Fruit fly (Drosophila melanogaster) whole organism, embryonic: ENCODE measurements around the gene Lsd-1.

Experiments used
- Asciz ChIP-seq: fragments of 200-800 bp; sonication (Bioruptor generic); optimal IDR thresholded peaks from 2 replicates; lab custom pipeline; 2017; ENCODE audit warnings: missing biosample characterization, mild to moderate bottlenecking, missing genetic modification characterization, missing genetic modification reagents
- Bdp1 ChIP-seq: fragments of 200-800 bp; sonication (Bioruptor generic); optimal IDR thresholded peaks from 3 replicates; lab custom pipeline; 2016; ENCODE audit warnings: missing biosample characterization, missing genetic modification characterization
- C15 ChIP-seq: fragments of 200-800 bp; sonication (Bioruptor generic); IDR thresholded peaks from 3 replicates; pipeline ENCODE4 v1.3.6; 2022; ENCODE audit warnings: missing biosample characterization, missing genetic modification characterization
- CG11695 ChIP-seq: fragments of 200-800 bp; sonication (Bioruptor generic); IDR thresholded peaks from 3 replicates; pipeline ENCODE4 v1.3.6; 2022; ENCODE audit warnings: missing biosample characterization, missing genetic modification characterization
- CG11723 ChIP-seq: fragments of 200-800 bp; sonication (Bioruptor generic); optimal IDR thresholded peaks from 2 replicates; lab custom pipeline; 2017; ENCODE audit warnings: missing biosample characterization, mild to moderate bottlenecking, missing genetic modification characterization
- CG12071 ChIP-seq: fragments of 200-800 bp; sonication (Bioruptor generic); optimal IDR thresholded peaks from 3 replicates; lab custom pipeline; 2018; ENCODE audit warnings: missing biosample characterization, mild to moderate bottlenecking, missing genetic modification characterization
- CG12391 ChIP-seq: fragments of 200-800 bp; sonication (Bioruptor generic); optimal IDR thresholded peaks from 3 replicates; lab custom pipeline; 2018; ENCODE audit warnings: missing biosample characterization, mild to moderate bottlenecking, missing genetic modification characterization, moderate library complexity
- CG12659 ChIP-seq: fragments of 200-800 bp; sonication (Bioruptor generic); optimal IDR thresholded peaks from 3 replicates; lab custom pipeline; 2017; ENCODE audit warnings: mild to moderate bottlenecking, missing biosample characterization, missing genetic modification reagents, missing genetic modification characterization
- CG12744 ChIP-seq: fragments of 200-800 bp; sonication (Bioruptor generic); optimal IDR thresholded peaks from 2 replicates; lab custom pipeline; 2016; ENCODE audit warnings: missing biosample characterization, missing genetic modification characterization
- CG15011 ChIP-seq: fragments of 200-800 bp; sonication (Bioruptor generic); optimal IDR thresholded peaks from 3 replicates; lab custom pipeline; 2018; ENCODE audit warnings: missing biosample characterization, mild to moderate bottlenecking, missing genetic modification characterization
- CG17186 ChIP-seq: fragments of 200-800 bp; sonication (Bioruptor generic); optimal IDR thresholded peaks from 3 replicates; lab custom pipeline; 2017; ENCODE audit warnings: missing biosample characterization, missing genetic modification reagents, missing genetic modification characterization
- CG17328 ChIP-seq: fragments of 200-800 bp; sonication (Bioruptor generic); IDR thresholded peaks from 2 replicates; pipeline ENCODE4 v1.3.6; 2022; ENCODE audit warnings: missing biosample characterization, missing genetic modification characterization
- CG18619 ChIP-seq: fragments of 200-800 bp; sonication (Bioruptor generic); optimal IDR thresholded peaks from 3 replicates; lab custom pipeline; 2017; ENCODE audit warnings: missing biosample characterization, mild to moderate bottlenecking, missing genetic modification characterization
- CG3163 ChIP-seq: fragments of 200-800 bp; sonication (Bioruptor generic); optimal IDR thresholded peaks from 3 replicates; lab custom pipeline; 2016; ENCODE audit warnings: missing biosample characterization, missing genetic modification characterization
- CG4730 ChIP-seq: fragments of 200-800 bp; sonication (Bioruptor generic); IDR thresholded peaks from 2 replicates; pipeline ENCODE4 v1.3.6; 2022; ENCODE audit warnings: missing biosample characterization, missing genetic modification characterization
- CG6272 ChIP-seq: fragments of 200-800 bp; sonication (Bioruptor generic); IDR thresholded peaks from 2 replicates; pipeline ENCODE4 v1.3.6; 2022; ENCODE audit warnings: missing biosample characterization, missing genetic modification characterization
- CG6765 ChIP-seq: fragments of 200-800 bp; sonication (Bioruptor generic); optimal IDR thresholded peaks from 3 replicates; lab custom pipeline; 2017; ENCODE audit warnings: missing biosample characterization, mild to moderate bottlenecking, missing genetic modification characterization
- CG6854 ChIP-seq: fragments of 200-800 bp; sonication (Bioruptor generic); optimal IDR thresholded peaks from 3 replicates; lab custom pipeline; 2017; ENCODE audit warnings: missing biosample characterization, mild to moderate bottlenecking, missing genetic modification characterization
- CG7271 ChIP-seq: fragments of 200-800 bp; sonication (Bioruptor generic); optimal IDR thresholded peaks from 2 replicates; lab custom pipeline; 2018; ENCODE audit warnings: missing biosample characterization, mild to moderate bottlenecking, missing genetic modification characterization, moderate library complexity
- CG7372 ChIP-seq: fragments of 200-800 bp; sonication (Bioruptor generic); IDR thresholded peaks from 2 replicates; pipeline ENCODE4 v1.3.6; 2022; ENCODE audit warnings: missing biosample characterization, missing genetic modification characterization
- CG7987 ChIP-seq: fragments of 200-800 bp; sonication (Bioruptor generic); optimal IDR thresholded peaks from 2 replicates; lab custom pipeline; 2018; ENCODE audit warnings: missing biosample characterization, mild to moderate bottlenecking, missing genetic modification characterization, moderate library complexity
- CG9609 ChIP-seq: fragments of 200-800 bp; sonication (Bioruptor generic); optimal IDR thresholded peaks from 3 replicates; lab custom pipeline; 2016; ENCODE audit warnings: missing biosample characterization, missing genetic modification characterization
- CG9817 ChIP-seq: fragments of 200-800 bp; sonication (Bioruptor generic); optimal IDR thresholded peaks from 2 replicates; lab custom pipeline; 2018; ENCODE audit warnings: missing biosample characterization, mild to moderate bottlenecking, missing genetic modification characterization, moderate library complexity
- Ets97D ChIP-seq: fragments of 200-800 bp; sonication (Bioruptor generic); optimal IDR thresholded peaks from 3 replicates; lab custom pipeline; 2016; ENCODE audit warnings: missing biosample characterization, missing genetic modification characterization
- HHEX ChIP-seq: fragments of 200-800 bp; sonication (Bioruptor generic); optimal IDR thresholded peaks from 3 replicates; lab custom pipeline; 2017; ENCODE audit warnings: missing biosample characterization, mild to moderate bottlenecking, missing genetic modification characterization, missing genetic modification reagents
- HLH3B ChIP-seq: fragments of 200-800 bp; sonication (Bioruptor generic); IDR thresholded peaks from 2 replicates; pipeline ENCODE4 v1.3.6; 2022; ENCODE audit warnings: missing biosample characterization, missing genetic modification characterization
- HLHmδ ChIP-seq: fragments of 200-800 bp; sonication (Bioruptor generic); optimal IDR thresholded peaks from 2 replicates; lab custom pipeline; 2018; ENCODE audit warnings: missing biosample characterization, mild to moderate bottlenecking, missing genetic modification characterization, moderate library complexity
- Hey ChIP-seq: fragments of 200-800 bp; sonication (Bioruptor generic); optimal IDR thresholded peaks from 3 replicates; lab custom pipeline; 2018; ENCODE audit warnings: missing biosample characterization, mild to moderate bottlenecking, missing genetic modification characterization
- Kr ChIP-seq: fragments of 200-800 bp; sonication (Bioruptor generic); optimal IDR thresholded peaks from 2 replicates; lab custom pipeline; 2017; ENCODE audit warnings: missing biosample characterization, mild to moderate bottlenecking, missing genetic modification characterization
- MESR4 ChIP-seq: fragments of 200-800 bp; sonication (Bioruptor generic); optimal IDR thresholded peaks from 2 replicates; lab custom pipeline; 2018; ENCODE audit warnings: missing biosample characterization, mild to moderate bottlenecking, missing genetic modification characterization, moderate library complexity
- Med ChIP-seq: fragments of 200-800 bp; sonication (Bioruptor generic); peaks from one replicate; lab custom pipeline; 2016; ENCODE audit warnings: missing biosample characterization, missing genetic modification characterization, mild to moderate bottlenecking, inconsistent platforms, moderate library complexity
- Spps ChIP-seq: fragments of 200-800 bp; sonication (Bioruptor generic); optimal IDR thresholded peaks from 2 replicates; lab custom pipeline; 2018; ENCODE audit warnings: missing biosample characterization, mild to moderate bottlenecking, missing genetic modification characterization
- Ssrp ChIP-seq: fragments of 200-800 bp; sonication (Bioruptor generic); optimal IDR thresholded peaks from 2 replicates; lab custom pipeline; 2018; ENCODE audit warnings: missing biosample characterization, mild to moderate bottlenecking, missing genetic modification characterization, moderate library complexity
- Xbp1 ChIP-seq: fragments of 200-800 bp; sonication (Bioruptor generic); optimal IDR thresholded peaks from 3 replicates; lab custom pipeline; 2016; ENCODE audit warnings: missing biosample characterization, mild to moderate bottlenecking, missing genetic modification characterization
- amos ChIP-seq: fragments of 200-800 bp; sonication (Bioruptor generic); IDR thresholded peaks from 2 replicates; pipeline ENCODE4 v1.3.6; 2022; ENCODE audit warnings: missing biosample characterization, missing genetic modification characterization; ENCODE audit not compliant: partially characterized antibody
- cato ChIP-seq: fragments of 200-800 bp; sonication (Bioruptor generic); optimal IDR thresholded peaks from 2 replicates; lab custom pipeline; 2016; ENCODE audit warnings: missing biosample characterization, missing genetic modification characterization, borderline replicate concordance
- caup ChIP-seq: fragments of 200-800 bp; sonication (Bioruptor generic); optimal IDR thresholded peaks from 3 replicates; lab custom pipeline; 2017; ENCODE audit warnings: missing biosample characterization, mild to moderate bottlenecking, missing genetic modification characterization, moderate library complexity; ENCODE audit not compliant: severe bottlenecking
- disco-r ChIP-seq: fragments of 200-800 bp; sonication (Bioruptor generic); optimal IDR thresholded peaks from 2 replicates; lab custom pipeline; 2016; ENCODE audit warnings: missing biosample characterization, missing genetic modification characterization
- dmrt11E ChIP-seq: fragments of 200-800 bp; sonication (Bioruptor generic); optimal IDR thresholded peaks from 3 replicates; lab custom pipeline; 2018; ENCODE audit warnings: missing biosample characterization, mild to moderate bottlenecking, missing genetic modification characterization, moderate library complexity
- dysf ChIP-seq: fragments of 200-800 bp; sonication (Bioruptor generic); IDR thresholded peaks from 3 replicates; pipeline ENCODE4 v1.3.6; 2022; ENCODE audit warnings: missing biosample characterization, missing genetic modification characterization
- fd102C ChIP-seq: fragments of 200-800 bp; sonication (Bioruptor generic); optimal IDR thresholded peaks from 2 replicates; lab custom pipeline; 2018; ENCODE audit warnings: missing biosample characterization, mild to moderate bottlenecking, missing genetic modification characterization, moderate library complexity
- kah ChIP-seq: fragments of 200-800 bp; sonication (Bioruptor generic); optimal IDR thresholded peaks from 2 replicates; lab custom pipeline; 2018; ENCODE audit warnings: missing biosample characterization, mild to moderate bottlenecking, missing genetic modification characterization
- nau ChIP-seq: fragments of 200-800 bp; sonication (Bioruptor generic); optimal IDR thresholded peaks from 3 replicates; lab custom pipeline; 2017; ENCODE audit warnings: missing biosample characterization, mild to moderate bottlenecking, missing genetic modification characterization, missing genetic modification reagents
- odd ChIP-seq: fragments of 200-800 bp; sonication (Bioruptor generic); optimal IDR thresholded peaks from 2 replicates; lab custom pipeline; 2017; ENCODE audit warnings: missing biosample characterization, mild to moderate bottlenecking, missing genetic modification characterization
- onecut ChIP-seq: fragments of 200-800 bp; sonication (Bioruptor generic); IDR thresholded peaks from 2 replicates; pipeline ENCODE4 v1.3.6; 2022; ENCODE audit warnings: missing biosample characterization, missing genetic modification characterization
- run ChIP-seq: fragments of 200-800 bp; sonication (Bioruptor generic); optimal IDR thresholded peaks from 3 replicates; lab custom pipeline; 2018; ENCODE audit warnings: missing biosample characterization, mild to moderate bottlenecking, missing genetic modification characterization
- seq ChIP-seq: fragments of 200-800 bp; sonication (Bioruptor generic); IDR thresholded peaks from 2 replicates; pipeline ENCODE4 v1.3.6; 2022; ENCODE audit warnings: missing biosample characterization, missing genetic modification characterization
- slbo ChIP-seq: fragments of 200-800 bp; sonication (Bioruptor generic); IDR thresholded peaks from 2 replicates; pipeline ENCODE4 v1.3.6; 2022; ENCODE audit warnings: missing biosample characterization, missing genetic modification characterization
- sug ChIP-seq: fragments of 200-800 bp; optimal IDR thresholded peaks from 2 replicates; lab custom pipeline; 2019; ENCODE audit warnings: missing biosample characterization, mild to moderate bottlenecking, missing genetic modification characterization, moderate library complexity
- zen ChIP-seq: fragments of 200-800 bp; sonication (Bioruptor generic); optimal IDR thresholded peaks from 3 replicates; lab custom pipeline; 2018; ENCODE audit warnings: missing biosample characterization, mild to moderate bottlenecking, missing genetic modification characterization, moderate library complexity

The Lsd-1 gene

dm6 chr3R:23803668-23804067 is 40.0 kb downstream of the Lsd-1 start, which contains the start of gene CG34355:
Gene CG34355 (plus strand): TSS chr3R:23803859.
- TF ChIP-seq Xbp1 (GFP tag; lab: Kevin White, UChicago) (peak; percentile 32), HHEX (GFP tag; lab: Kevin White, UChicago) (peak; percentile 46), kah (GFP tag; lab: Kevin White, UChicago) (peak; percentile 43), CG6854 (GFP tag; lab: Kevin White, UChicago) (peak; percentile 42), cato (GFP tag; lab: Kevin White, UChicago) (no peak), CG11723 (GFP tag; lab: Kevin White, UChicago) (no peak), sug (no peak), Bdp1 (GFP tag; lab: Kevin White, UChicago) (peak; percentile 7), HLH3B (GFP tag; lab: Robert Waterston, UW) (no peak), CG9609 (GFP tag; lab: Kevin White, UChicago) (peak; percentile 11), CG4730 (no peak), MESR4 (GFP tag; lab: Kevin White, UChicago) (peak; percentile 3), CG6765 (GFP tag; lab: Kevin White, UChicago) (peak; percentile 33), Kr (GFP tag; lab: Kevin White, UChicago) (no peak), CG12391 (peak; percentile 54), onecut (GFP tag; lab: Robert Waterston, UW) (peak; percentile 52; the same call in 1 of the 2 replicates), run (tag; lab: Kevin White, UChicago) (no peak), CG3163 (no peak), dysf (GFP tag; lab: Robert Waterston, UW) (peak; percentile 27; the same call in 1 of the 3 replicates), CG17186 (GFP tag; lab: Kevin White, UChicago) (peak; percentile 46), CG11695 (GFP tag; lab: Robert Waterston, UW) (0 out of 3 replicates have a peak, but pooled peaks have one; percentile 14), zen (tag; lab: Kevin White, UChicago) (peak; percentile 26), HLHmδ (GFP tag; lab: Kevin White, UChicago) (peak; percentile 86), fd102C (peak; percentile 33), CG12071 (GFP tag; lab: Kevin White, UChicago) (no peak), CG15011 (GFP tag; lab: Kevin White, UChicago) (peak; percentile 62), Spps (tag; lab: Kevin White, UChicago) (peak; percentile 21), caup (GFP tag; lab: Kevin White, UChicago) (peak; percentile 76), CG9817 (tag; lab: Kevin White, UChicago) (peak; percentile 22), Asciz (GFP tag; lab: Kevin White, UChicago) (peak; percentile 49), disco-r (GFP tag; lab: Kevin White, UChicago) (no peak), dmrt11E (tag; lab: Kevin White, UChicago) (peak; percentile 35), CG7372 (GFP tag; lab: Robert Waterston, UW) (peak; percentile 29; the same call in 1 of the 2 replicates), Ssrp (tag; lab: Kevin White, UChicago) (peak; percentile 6), C15 (GFP tag; lab: Robert Waterston, UW) (no peak), CG18619 (GFP tag; lab: Kevin White, UChicago) (peak; percentile 71), nau (GFP tag; lab: Kevin White, UChicago) (no peak), Hey (tag; lab: Kevin White, UChicago) (peak; percentile 5), amos (GFP tag; lab: Robert Waterston, UW) (no peak), slbo (no peak), CG12744 (peak; percentile 19), odd (GFP tag; lab: Kevin White, UChicago) (peak; percentile 80), CG6272 (no peak), Ets97D (GFP tag; lab: Kevin White, UChicago) (peak; percentile 96), seq (peak; percentile 36; the same call in 1 of the 2 replicates), CG17328 (GFP tag; lab: Robert Waterston, UW) (peak; percentile 70), CG12659 (GFP tag; lab: Kevin White, UChicago) (no peak), CG7271 (tag; lab: Kevin White, UChicago) (peak; percentile 31), Med (GFP tag; lab: Kevin White, UChicago) (no peak), CG7987 (GFP tag; lab: Kevin White, UChicago) (peak; percentile 62)
